Worm (Caenorhabditis elegans): ENCODE data around the gene efn-3.

Gene efn-3

ce11 chrX:13525094-13525493 lies 47.8 kb upstream of the efn-3 start:
- TF ChIP-seq fos-1 (tag; optimal IDR thresholded peaks at IDR 0.05) (no peak), hmg-11 (tag; optimal IDR thresholded peaks at IDR 0.05) (no peak), jun-1 (tag; optimal IDR thresholded peaks at IDR 0.05) (no peak), lsy-12 (tag; optimal IDR thresholded peaks at IDR 0.05) (no peak), eor-1 (tag; optimal IDR thresholded peaks at IDR 0.05) (no peak), nhr-43 (tag; optimal IDR thresholded peaks at IDR 0.05; ENCODE audit: poor library complexity, severe bottlenecking) (no peak), unc-39 (tag; optimal IDR thresholded peaks at IDR 0.05) (no peak), nhr-12 (tag; optimal IDR thresholded peaks at IDR 0.05) (no peak), nhr-28 (tag; optimal IDR thresholded peaks at IDR 0.05) (no peak), nhr-11 (tag; optimal IDR thresholded peaks at IDR 0.05) (no peak), nhr-25 (tag; optimal IDR thresholded peaks at IDR 0.05) (no peak)

- TF ChIP-seq nhr-25 (tag; optimal IDR thresholded peaks at IDR 0.05) (peak; percentile 72), zag-1 (tag; optimal IDR thresholded peaks at IDR 0.05) (no peak), nfya-1 (tag; optimal IDR thresholded peaks at IDR 0.05; ENCODE audit: insufficient read depth) (peak; percentile 52), egl-27 (tag; optimal IDR thresholded peaks at IDR 0.05) (no peak), nhr-23 (tag; optimal IDR thresholded peaks at IDR 0.05) (no peak), elt-1 (tag; optimal IDR thresholded peaks at IDR 0.05) (peak; percentile 20), pqm-1 (tag; optimal IDR thresholded peaks at IDR 0.05) (no peak), skn-1 (tag; optimal IDR thresholded peaks at IDR 0.05) (peak; percentile 32), pha-4 (tag; optimal IDR thresholded peaks at IDR 0.05) (peak; percentile 14), aly-2 (tag; optimal IDR thresholded peaks at IDR 0.05) (no peak), elt-2 (tag; optimal IDR thresholded peaks at IDR 0.05) (peak; percentile 40), nhr-77 (tag; optimal IDR thresholded peaks at IDR 0.05) (no peak), ceh-9 (tag; optimal IDR thresholded peaks at IDR 0.05) (no peak), lin-15B (tag; optimal IDR thresholded peaks at IDR 0.05) (peak; percentile 64), lin-39 (tag; optimal IDR thresholded peaks at IDR 0.05) (peak; percentile 85)
Observed at ce11 chrX:13518861-13519713, 41.8 kb upstream of the efn-3 start, which contains the start of the genes cdk-4 and F18H3.1. cdk-4 (minus strand) TSS chrX:13518911. F18H3.1 (plus strand) TSS chrX:13519663.

DNA sequence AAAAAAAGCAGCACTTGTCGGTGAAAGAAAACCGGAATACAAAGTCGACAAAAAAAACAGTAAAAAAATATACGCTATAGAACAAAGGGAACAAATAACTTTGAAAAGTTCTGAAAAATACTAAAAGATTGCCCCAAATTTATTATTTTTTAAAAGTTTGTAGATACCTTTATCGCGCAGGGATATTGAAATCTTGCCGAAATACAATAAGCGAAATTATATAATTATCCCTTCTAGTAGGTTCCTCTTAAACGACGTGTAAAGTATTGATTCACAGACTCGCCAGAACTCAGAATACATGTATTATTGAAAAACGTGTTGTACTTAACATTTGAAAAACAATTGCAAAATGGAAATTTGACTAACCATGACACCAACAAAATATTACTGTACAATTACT lies 37.1 kb upstream of the efn-3 start:
- TF ChIP-seq nfya-1 (tag; optimal IDR thresholded peaks at IDR 0.05; ENCODE audit: insufficient read depth) (peak; percentile 54), tbx-2 (tag; optimal IDR thresholded peaks at IDR 0.05) (peak; percentile 95), ceh-82 (tag; optimal IDR thresholded peaks at IDR 0.05) (peak; percentile 94), aly-2 (tag; optimal IDR thresholded peaks at IDR 0.05) (peak; percentile 61), nhr-12 (tag; optimal IDR thresholded peaks at IDR 0.05) (peak; percentile 11), fkh-2 (tag; optimal IDR thresholded peaks at IDR 0.05) (no peak), ZK546.5 (tag; optimal IDR thresholded peaks at IDR 0.05) (no peak), skn-1 (tag; optimal IDR thresholded peaks at IDR 0.05) (peak; percentile 95), jun-1 (tag; optimal IDR thresholded peaks at IDR 0.05) (peak; percentile 97), pqm-1 (tag; optimal IDR thresholded peaks at IDR 0.05) (peak; percentile 73), egl-5 (tag; optimal IDR thresholded peaks at IDR 0.05) (peak; percentile 42), elt-2 (tag; optimal IDR thresholded peaks at IDR 0.05) (peak; percentile 50), lin-39 (tag; optimal IDR thresholded peaks at IDR 0.05) (peak; percentile 69), elt-1 (tag; optimal IDR thresholded peaks at IDR 0.05) (peak; percentile 47), daf-12 (tag; optimal IDR thresholded peaks at IDR 0.05) (peak; percentile 4), zag-1 (tag; optimal IDR thresholded peaks at IDR 0.05) (no peak), pha-4 (tag; optimal IDR thresholded peaks at IDR 0.05) (peak; percentile 90), fos-1 (tag; optimal IDR thresholded peaks at IDR 0.05) (peak; percentile 27), nhr-25 (tag; optimal IDR thresholded peaks at IDR 0.05) (peak; percentile 75), R02D3.7 (tag; optimal IDR thresholded peaks at IDR 0.05) (peak; percentile 82), ceh-9 (tag; optimal IDR thresholded peaks at IDR 0.05) (no peak), elt-3 (tag; optimal IDR thresholded peaks at IDR 0.05) (peak in 1 of 3 experiments; percentile 63), ztf-11 (tag; optimal IDR thresholded peaks at IDR 0.05) (no peak), nhr-43 (tag; optimal IDR thresholded peaks at IDR 0.05; ENCODE audit: poor library complexity, severe bottlenecking) (peak; percentile 95), nhr-11 (tag; optimal IDR thresholded peaks at IDR 0.05) (peak; percentile 60), sea-2 (GFP tag; optimal IDR thresholded peaks at IDR 0.05) (no peak), ceh-16 (tag; optimal IDR thresholded peaks at IDR 0.05) (peak; percentile 53), nhr-67 (tag; optimal IDR thresholded peaks at IDR 0.05) (no peak), ceh-28 (tag; optimal IDR thresholded peaks at IDR 0.05) (peak; percentile 98), mml-1 (tag; optimal IDR thresholded peaks at IDR 0.05) (no peak), egl-27 (tag; optimal IDR thresholded peaks at IDR 0.05) (peak; percentile 77), ztf-4 (tag; optimal IDR thresholded peaks at IDR 0.05) (no peak), snpc-4 (tag; optimal IDR thresholded peaks at IDR 0.05) (peak; percentile 81), nhr-77 (tag; optimal IDR thresholded peaks at IDR 0.05) (peak; percentile 94), nhr-23 (tag; optimal IDR thresholded peaks at IDR 0.05) (peak; percentile 96), unc-62 (GFP tag; optimal IDR thresholded peaks at IDR 0.05) (no peak), eor-1 (tag; optimal IDR thresholded peaks at IDR 0.05) (peak in 1 of 2 experiments; percentile 80), lin-15B (tag; optimal IDR thresholded peaks at IDR 0.05) (peak; percentile 12), mdl-1 (tag; optimal IDR thresholded peaks at IDR 0.05) (peak; percentile 12), lsy-12 (tag; optimal IDR thresholded peaks at IDR 0.05) (peak; percentile 62), hmg-11 (tag; optimal IDR thresholded peaks at IDR 0.05) (peak; percentile 78), unc-39 (tag; optimal IDR thresholded peaks at IDR 0.05) (no peak)

Data from whole organism, L3 larva.